Worm (Caenorhabditis elegans) whole organism, mixed stage, embryonic: ENCODE results near the gene akap-1.

Source experiments
- ceh-39 ChIP-seq: fragments of 150-350 bp; optimal IDR thresholded peaks from 2 replicates; lab custom pipeline; 2014; ENCODE audit warnings: missing biosample characterization, missing genetic modification characterization
- ces-1 ChIP-seq: fragments of 150-350 bp; optimal IDR thresholded peaks from 2 replicates; lab custom pipeline; 2014; ENCODE audit warnings: missing biosample characterization, missing genetic modification reagents, missing genetic modification characterization
- lin-13 ChIP-seq: fragments of 150-350 bp; optimal IDR thresholded peaks from 2 replicates; lab custom pipeline; 2014; ENCODE audit warnings: missing biosample characterization, missing genetic modification characterization
- lsy-2 ChIP-seq: fragments of 150-350 bp; optimal IDR thresholded peaks from 2 replicates; lab custom pipeline; 2014; ENCODE audit warnings: missing biosample characterization, missing genetic modification characterization
- nhr-12 ChIP-seq: fragments of 150-350 bp; optimal IDR thresholded peaks from 2 replicates; lab custom pipeline; 2014; ENCODE audit warnings: missing biosample characterization, missing genetic modification characterization
- nhr-237 ChIP-seq: fragments of 150-350 bp; optimal IDR thresholded peaks from 2 replicates; lab custom pipeline; 2014; ENCODE audit warnings: missing biosample characterization, missing genetic modification characterization
- nhr-76 ChIP-seq: sonication (generic microtip); optimal IDR thresholded peaks from 2 replicates; lab custom pipeline; 2017; ENCODE audit warnings: missing biosample characterization, missing genetic modification characterization
- pha-4 ChIP-seq: fragments of 150-350 bp; optimal IDR thresholded peaks from 2 replicates; lab custom pipeline; 2018; ENCODE audit warnings: missing biosample characterization, missing genetic modification reagents, missing genetic modification characterization
- sptf-1 ChIP-seq: sonication (generic microtip); optimal IDR thresholded peaks from 2 replicates; lab custom pipeline; 2017; ENCODE audit warnings: mild to moderate bottlenecking, missing genetic modification characterization, moderate library complexity, missing compliant biosample characterization
- unc-120 ChIP-seq: sonication (generic microtip); optimal IDR thresholded peaks from 2 replicates; lab custom pipeline; 2017; ENCODE audit warnings: missing genetic modification characterization, missing compliant biosample characterization; ENCODE audit not compliant: poor library complexity, severe bottlenecking
- unc-39 ChIP-seq: fragments of 150-350 bp; optimal IDR thresholded peaks from 2 replicates; lab custom pipeline; 2014; ENCODE audit warnings: missing biosample characterization, missing genetic modification characterization
- unc-62 ChIP-seq: fragments of 150-350 bp; optimal IDR thresholded peaks from 2 replicates; lab custom pipeline; 2014; ENCODE audit warnings: missing biosample characterization, missing genetic modification reagents, missing genetic modification characterization
- ztf-11 ChIP-seq: fragments of 150-350 bp; optimal IDR thresholded peaks from 2 replicates; lab custom pipeline; 2014; ENCODE audit warnings: missing biosample characterization, missing genetic modification characterization

- TF ChIP-seq unc-62 (GFP tag; lab: Kevin White, UChicago) (no peak), nhr-76 (tag; lab: Kevin White, UChicago) (no peak), sptf-1 (tag; lab: Kevin White, UChicago) (no peak), ces-1 (GFP tag; lab: Kevin White, UChicago) (no peak), nhr-237 (tag; lab: Kevin White, UChicago) (no peak), ztf-11 (tag; lab: Kevin White, UChicago) (no peak), unc-39 (tag; lab: Kevin White, UChicago) (no peak), ceh-39 (no peak), lin-13 (tag; lab: Kevin White, UChicago) (no peak), lsy-2 (no peak), pha-4 (no peak), nhr-12 (tag; lab: Kevin White, UChicago) (no peak), unc-120 (no peak)
Observed at ce11 chrIII:6352459-6352858, 725 bp upstream of the akap-1 start.
